Worm (Caenorhabditis elegans): ENCODE results near the gene moma-1.

Gene moma-1

DNA sequence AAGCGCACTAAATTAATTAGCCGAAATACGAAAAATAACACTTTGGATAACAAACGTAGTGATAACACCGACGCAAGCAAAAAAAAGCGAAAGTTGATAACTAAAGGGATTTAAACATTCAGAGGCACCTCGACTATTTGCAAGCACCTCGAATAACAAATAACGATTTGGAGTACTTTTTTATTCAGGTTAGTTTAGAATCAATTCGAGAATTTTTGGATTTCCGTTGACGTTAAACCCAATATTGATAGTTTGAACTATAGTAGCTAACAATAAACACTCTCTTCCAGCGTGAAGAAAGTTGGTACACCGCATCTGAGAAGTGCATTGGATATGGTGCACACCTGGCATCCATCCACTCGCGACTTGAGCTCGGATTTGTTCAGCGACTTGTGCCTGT lies 26.9 kb downstream of the moma-1 start:
- TF ChIP-seq ceh-63 (GFP tag; optimal IDR thresholded peaks at IDR 0.05) = no peak
- TF ChIP-seq swsn-7 (tag; optimal IDR thresholded peaks at IDR 0.05) = no peak
- peak; percentile 28 for TF ChIP-seq blmp-1 (tag; optimal IDR thresholded peaks at IDR 0.05)

ce11 chrIII:822546-823272 lies 29.5 kb downstream of the moma-1 start, which contains the start of gene clec-149:
Gene clec-149 (plus strand): TSS chrIII:823222.
- TF ChIP-seq nhr-71 (tag; optimal IDR thresholded peaks at IDR 0.05) (peak; percentile 29), jun-1 (tag; optimal IDR thresholded peaks at IDR 0.05) (no peak), unc-130 (tag; optimal IDR thresholded peaks at IDR 0.05) (peak; percentile 18), mef-2 (tag; optimal IDR thresholded peaks at IDR 0.05) (no peak), ceh-90 (tag; optimal IDR thresholded peaks at IDR 0.05) (no peak), lir-3 (tag; optimal IDR thresholded peaks at IDR 0.05; ENCODE audit: poor library complexity) (no peak), lin-14 (GFP tag; optimal IDR thresholded peaks at IDR 0.05) (peak; percentile 43), skn-1 (tag; optimal IDR thresholded peaks at IDR 0.05) (no peak), zag-1 (tag; optimal IDR thresholded peaks at IDR 0.05) (no peak), lsy-2 (tag; optimal IDR thresholded peaks at IDR 0.05) (peak in 1 of 2 experiments; percentile 35), ztf-4 (tag; optimal IDR thresholded peaks at IDR 0.05) (no peak), xbp-1 (tag; optimal IDR thresholded peaks at IDR 0.05) (no peak), pqm-1 (tag; optimal IDR thresholded peaks at IDR 0.05) (no peak), sup-37 (GFP tag; optimal IDR thresholded peaks at IDR 0.05) (no peak), nhr-84 (tag; optimal IDR thresholded peaks at IDR 0.05) (no peak), snu-23 (GFP tag; optimal IDR thresholded peaks at IDR 0.05) (peak; percentile 12), rnt-1 (tag; optimal IDR thresholded peaks at IDR 0.05) (peak; percentile 68), aly-2 (tag; optimal IDR thresholded peaks at IDR 0.05) (no peak), dsc-1 (tag; optimal IDR thresholded peaks at IDR 0.05) (peak; percentile 29), ceh-8 (GFP tag; optimal IDR thresholded peaks at IDR 0.05) (no peak)

- TF ChIP-seq skn-1 (tag; optimal IDR thresholded peaks at IDR 0.05) (no peak), snpc-4 (tag; optimal IDR thresholded peaks at IDR 0.05) (peak; percentile 80), sox-4 (tag; optimal IDR thresholded peaks at IDR 0.05) (peak; percentile 8)
These were observed 32.9 kb downstream of the moma-1 start for ce11 chrIII:819313-819712.

ce11 chrIII:815845-816244 lies 36.4 kb downstream of the moma-1 start, which contains the start of gene dac-1:
Gene dac-1 (plus strand): TSS chrIII:816145.
- TF ChIP-seq efl-1 (optimal IDR thresholded peaks at IDR 0.05) (no peak), efl-1 (GFP tag; optimal IDR thresholded peaks at IDR 0.05 in 1 of 2) (no peak), nhr-76 (tag; optimal IDR thresholded peaks at IDR 0.05) (no peak), lin-15B (tag; optimal IDR thresholded peaks at IDR 0.05) (no peak), pax-3 (tag; optimal IDR thresholded peaks at IDR 0.05) (no peak), ceh-82 (tag; optimal IDR thresholded peaks at IDR 0.05) (no peak), C16A3.4 (tag; optimal IDR thresholded peaks at IDR 0.05) (no peak), mep-1 (tag; optimal IDR thresholded peaks at IDR 0.05) (no peak), fkh-10 (GFP tag; optimal IDR thresholded peaks at IDR 0.05) (no peak), tlp-1 (tag; optimal IDR thresholded peaks at IDR 0.05) (no peak), lsy-2 (tag; optimal IDR thresholded peaks at IDR 0.05) (no peak), snu-23 (GFP tag; optimal IDR thresholded peaks at IDR 0.05) (no peak), lir-3 (tag; optimal IDR thresholded peaks at IDR 0.05; ENCODE audit: poor library complexity) (no peak), aha-1 (tag; optimal IDR thresholded peaks at IDR 0.05) (no peak), fkh-4 (tag; optimal IDR thresholded peaks at IDR 0.05; ENCODE audit: borderline replicate concordance) (no peak), nhr-84 (tag; optimal IDR thresholded peaks at IDR 0.05) (no peak), alr-1 (tag; optimal IDR thresholded peaks at IDR 0.05; ENCODE audit: borderline replicate concordance) (no peak), ceh-90 (tag; optimal IDR thresholded peaks at IDR 0.05) (no peak), hlh-4 (tag; optimal IDR thresholded peaks at IDR 0.05) (no peak)
